Worm (Caenorhabditis elegans): ENCODE results near the gene Y82E9BL.12.
"Not testable (repeated sequence)": the region's sequence is repeated elsewhere in the genome, so short reads cannot be mapped to it uniquely, and the experiment has no call there.

Gene Y82E9BL.12

DNA sequence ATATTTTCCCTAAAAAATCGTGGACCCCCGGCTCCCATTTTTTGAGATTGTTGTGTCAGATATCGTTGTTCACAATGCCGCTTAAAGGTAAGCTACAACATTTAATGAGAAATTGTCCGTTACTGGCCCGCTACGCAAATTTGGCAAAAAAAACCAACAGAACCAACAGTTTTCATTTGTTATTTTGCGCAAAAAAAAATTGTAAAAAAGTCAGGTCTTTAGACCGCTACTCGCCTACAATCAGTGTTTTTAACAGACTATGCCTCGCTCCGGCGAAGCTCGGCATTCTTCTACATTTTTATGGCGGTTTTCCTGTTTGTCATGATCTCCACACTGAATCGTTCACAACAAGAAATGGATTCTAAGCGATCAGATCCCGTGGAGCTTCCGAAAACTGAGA, at the start of gene Y82E9BL.12:
Gene Y82E9BL.12 (plus strand): TSS at position 301 of the 400 bp plus-strand sequence.
- no peak for TF ChIP-seq unc-62 (GFP tag; optimal IDR thresholded peaks at IDR 0.05)

DNA sequence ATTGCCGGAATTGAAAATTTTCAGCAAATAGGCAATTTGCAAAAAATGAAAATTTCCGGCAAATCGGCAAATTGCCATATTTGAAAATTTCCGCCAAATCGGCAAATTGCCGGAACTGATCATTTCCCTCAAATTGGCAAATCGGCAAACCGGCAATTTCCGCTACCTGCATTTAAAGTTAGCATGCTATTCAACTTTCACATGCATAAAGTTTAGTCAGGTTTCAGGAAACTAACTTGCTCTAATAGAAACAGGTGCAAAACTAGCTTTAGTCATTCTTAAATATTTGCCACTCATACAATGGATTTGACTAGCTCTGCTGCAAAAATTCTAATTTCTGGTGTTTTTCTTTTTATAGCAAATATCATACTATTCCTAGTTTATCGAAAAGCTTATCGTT, 45.3 kb upstream of the Y82E9BL.12 start, which contains the start of gene srz-9:
Gene srz-9 (plus strand): TSS at position 301 of the 400 bp plus-strand sequence.
- TF ChIP-seq unc-62 (GFP tag; optimal IDR thresholded peaks at IDR 0.05): not testable (repeated sequence)

DNA sequence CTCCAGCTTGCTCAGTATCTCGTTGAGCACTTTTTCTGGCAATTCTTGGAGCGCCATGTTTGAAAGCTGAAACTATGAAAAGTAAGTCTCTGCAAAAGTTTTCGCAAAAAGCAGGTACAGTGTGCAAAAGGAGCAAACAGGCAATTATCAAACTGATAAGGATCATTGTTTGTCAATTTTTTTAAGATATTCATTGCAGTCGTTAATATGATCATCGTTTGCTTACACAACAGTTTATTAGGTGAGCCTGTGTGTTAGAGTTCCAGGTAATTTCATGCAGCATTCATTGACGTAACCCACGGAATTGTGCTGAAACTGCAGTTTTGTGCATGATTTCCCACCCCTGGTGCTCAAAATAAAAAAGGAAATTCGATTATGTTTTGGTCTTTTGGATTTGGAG, 42.2 kb upstream of the Y82E9BL.12 start, which contains the start of gene fbxa-151:
Gene fbxa-151 (minus strand): TSS at position 101 of the 400 bp plus-strand sequence.
- TF ChIP-seq unc-62 (GFP tag; optimal IDR thresholded peaks at IDR 0.05): not testable (repeated sequence)

DNA sequence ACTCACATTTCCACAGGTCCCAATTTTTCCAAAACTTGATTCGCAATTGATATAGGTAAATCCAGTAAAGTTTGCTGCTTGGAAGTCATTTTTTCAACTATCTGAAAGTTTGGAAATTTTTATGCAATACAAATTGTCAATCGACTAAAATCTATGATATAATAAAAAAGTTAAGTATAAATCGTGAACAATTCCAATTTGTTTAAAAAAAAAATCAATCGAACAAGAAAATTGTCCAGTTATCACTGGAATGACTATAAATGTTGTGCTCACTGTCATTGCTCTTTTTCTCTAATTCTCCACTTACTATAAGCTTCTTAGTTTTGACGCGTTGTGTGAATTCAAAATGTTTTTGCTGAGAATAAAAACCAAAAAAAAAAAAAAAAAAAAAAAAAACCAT, 39.8 kb upstream of the Y82E9BL.12 start, which contains the start of gene fbxa-32:
Gene fbxa-32 (minus strand): TSS at position 101 of the 400 bp plus-strand sequence.
- TF ChIP-seq unc-62 (GFP tag; optimal IDR thresholded peaks at IDR 0.05): no peak

DNA sequence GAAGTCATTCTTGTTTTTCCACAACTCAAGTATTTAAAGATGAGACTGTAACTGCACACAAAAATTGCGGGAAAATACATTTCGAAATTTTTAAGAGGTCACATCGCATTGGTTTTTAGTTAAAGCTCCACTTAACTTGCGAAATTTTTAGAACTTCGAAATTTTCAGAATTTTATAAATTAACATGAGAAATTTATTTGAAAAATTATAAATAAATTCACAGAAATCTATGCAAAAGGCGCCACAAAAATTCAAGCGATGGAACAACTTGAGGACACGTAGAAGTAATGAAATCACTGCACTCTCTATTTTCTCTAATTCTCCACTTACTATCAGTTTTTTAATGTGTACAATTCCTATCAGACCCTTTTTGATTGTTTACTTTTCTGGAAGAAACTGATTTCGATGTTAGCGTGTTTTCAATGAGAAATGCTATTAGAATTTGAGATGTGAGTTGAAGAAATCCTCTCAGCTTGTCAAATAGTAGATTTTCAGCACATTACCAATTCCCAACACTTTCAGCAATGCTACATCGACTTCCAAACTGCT, 37.5 kb upstream of the Y82E9BL.12 start, which contains the start of gene fbxa-31:
Gene fbxa-31 (minus strand): TSS at position 51 of the 549 bp plus-strand sequence.
- TF ChIP-seq unc-62 (GFP tag; optimal IDR thresholded peaks at IDR 0.05): no peak

DNA sequence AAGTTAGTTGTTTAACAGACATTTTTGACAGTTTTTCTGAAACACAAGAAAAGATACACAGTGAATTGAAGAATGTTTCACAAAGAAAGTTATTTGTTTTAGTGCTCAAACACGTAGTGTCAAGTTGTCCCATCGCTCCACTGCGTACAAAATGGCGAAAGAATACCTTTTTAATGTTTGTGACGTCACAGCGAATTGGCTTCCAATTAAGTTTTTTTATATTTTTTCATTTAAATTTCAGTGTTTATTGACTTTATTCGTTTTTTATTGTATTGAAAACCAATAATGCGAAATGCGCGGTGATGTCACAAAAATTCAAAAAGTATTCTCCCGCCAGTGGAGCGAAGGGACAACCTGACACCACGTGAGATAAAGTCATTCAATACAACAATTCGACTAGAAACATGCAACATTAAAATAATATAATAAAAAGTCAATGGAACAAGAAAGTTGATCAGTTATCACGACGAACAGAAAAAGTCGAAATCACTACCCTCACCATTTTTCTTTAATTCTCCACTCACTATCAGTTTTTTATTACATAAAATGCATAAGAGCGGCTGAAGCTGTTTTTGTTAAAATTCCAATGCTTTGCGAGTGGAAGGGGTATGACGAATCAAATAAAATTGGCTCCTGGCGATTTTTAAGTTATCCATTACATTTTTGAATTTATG, 35.2 kb upstream of the Y82E9BL.12 start, which contains the start of gene fbxa-29:
Gene fbxa-29 (minus strand): TSS at position 51 of the 674 bp plus-strand sequence.
- TF ChIP-seq unc-62 (GFP tag; optimal IDR thresholded peaks at IDR 0.05): no peak

DNA sequence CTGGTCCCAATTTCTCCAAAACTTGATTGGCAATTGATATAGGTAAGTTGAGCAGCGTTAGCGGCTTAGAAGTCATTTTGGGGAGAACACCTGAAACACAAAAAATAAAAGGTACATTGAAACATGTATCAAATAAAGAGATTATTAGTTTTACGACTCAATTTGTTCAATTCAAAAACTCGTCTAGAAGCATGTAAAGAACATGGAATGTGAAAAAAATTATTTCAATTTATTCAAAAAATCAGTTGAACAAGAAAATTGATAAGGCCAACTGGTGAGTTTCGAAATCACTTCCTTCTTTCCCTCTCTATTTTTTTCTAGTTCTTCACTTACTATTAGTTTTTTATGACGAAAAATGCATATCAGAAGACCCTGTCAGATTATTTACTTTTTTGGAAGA, 33.5 kb upstream of the Y82E9BL.12 start, which contains the start of gene fbxa-30:
Gene fbxa-30 (minus strand): TSS at position 101 of the 400 bp plus-strand sequence.
- TF ChIP-seq unc-62 (GFP tag; optimal IDR thresholded peaks at IDR 0.05): no peak

DNA sequence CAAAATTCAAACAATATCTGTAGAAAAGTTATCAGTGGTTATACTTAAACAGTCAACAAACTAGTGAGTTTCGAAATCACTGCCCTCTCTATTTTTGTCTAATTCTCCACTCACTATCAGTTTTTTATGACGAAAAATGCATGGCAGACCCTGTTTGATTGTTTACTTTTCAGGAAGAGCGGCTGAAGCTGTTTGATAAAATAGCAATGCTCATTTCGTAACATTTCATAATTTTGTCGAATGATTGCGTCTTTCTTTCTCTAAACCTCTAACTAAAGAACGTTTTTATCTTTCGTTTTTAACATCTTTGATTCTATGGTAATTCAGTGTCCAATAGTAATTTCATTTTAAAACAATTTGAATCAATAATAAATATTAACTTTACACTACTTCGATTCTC, 29.8 kb upstream of the Y82E9BL.12 start:
- TF ChIP-seq unc-62 (GFP tag; optimal IDR thresholded peaks at IDR 0.05): no peak

DNA sequence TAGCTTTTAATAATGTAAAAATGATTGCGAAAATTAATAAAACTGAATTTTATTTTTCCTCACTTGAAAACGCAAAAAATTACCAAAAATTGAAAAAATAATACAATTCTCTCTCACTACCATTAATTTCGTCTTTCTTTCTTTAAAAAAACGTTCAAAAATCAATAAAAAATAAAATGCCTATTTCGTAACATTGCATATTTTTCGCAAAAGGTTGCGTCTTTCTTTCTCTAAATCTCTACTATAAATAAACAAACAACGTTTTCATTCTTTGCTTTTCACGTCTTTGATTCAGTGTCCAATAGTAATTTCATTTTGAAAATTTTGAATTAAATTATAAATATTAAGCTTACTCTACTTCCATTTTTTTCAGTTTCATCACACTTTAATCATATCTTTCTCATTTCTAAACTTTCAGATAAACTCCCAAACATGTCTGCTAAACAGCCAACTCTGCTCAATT, 24.4 kb upstream of the Y82E9BL.12 start, which contains the start of gene fbxa-37:
Gene fbxa-37 (plus strand): TSS at position 413 of the 463 bp plus-strand sequence.
- TF ChIP-seq unc-62 (GFP tag; optimal IDR thresholded peaks at IDR 0.05): no peak

DNA sequence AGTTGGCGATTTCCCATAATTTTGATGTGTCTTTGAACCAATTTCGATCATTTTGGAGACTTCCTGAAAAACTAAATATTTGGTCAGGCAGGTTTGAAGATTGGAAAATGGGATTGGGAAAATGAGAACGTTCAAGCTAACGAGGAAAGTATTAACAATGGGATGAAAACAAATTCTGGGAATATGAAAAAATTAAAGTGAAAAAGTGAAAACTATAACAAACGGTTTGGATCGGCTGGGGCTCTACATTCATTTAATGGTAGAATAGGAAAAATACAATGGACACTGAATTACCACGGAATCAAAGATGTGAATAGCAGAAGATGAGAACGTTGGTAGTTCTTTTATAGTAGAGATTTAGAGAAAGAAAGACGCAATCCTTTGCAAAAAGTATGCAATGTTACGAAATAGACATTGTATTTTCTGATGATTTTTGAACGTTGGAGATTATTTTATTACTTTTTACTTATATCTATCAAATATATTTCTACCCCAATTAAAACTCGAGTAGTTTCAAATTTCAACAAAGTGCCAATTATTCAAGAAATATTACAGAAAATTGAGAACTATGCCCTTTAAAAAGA, 20.4 kb upstream of the Y82E9BL.12 start, which contains the start of gene fbxa-50:
Gene fbxa-50 (minus strand): TSS at position 51 of the 584 bp plus-strand sequence.
- no peak for TF ChIP-seq unc-62 (GFP tag; optimal IDR thresholded peaks at IDR 0.05)

DNA sequence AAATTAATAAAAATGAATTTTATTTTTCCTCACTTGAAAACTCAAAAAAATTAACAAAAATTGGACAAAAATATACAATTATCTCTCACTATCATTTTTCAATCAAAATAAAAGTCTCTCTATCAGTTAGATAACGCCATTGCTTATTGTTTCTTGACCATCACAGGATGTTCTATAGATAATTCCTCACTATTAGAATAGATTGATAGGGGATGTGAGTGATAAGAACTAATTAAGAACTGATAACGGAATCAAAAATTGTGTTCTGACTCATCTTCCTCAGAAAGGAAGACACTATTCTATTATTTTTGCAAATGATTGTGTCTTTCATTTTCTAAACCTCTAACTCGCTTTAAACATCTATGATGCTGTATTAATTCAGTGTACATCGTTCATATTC, 19.8 kb upstream of the Y82E9BL.12 start:
- no peak for TF ChIP-seq unc-62 (GFP tag; optimal IDR thresholded peaks at IDR 0.05)

DNA sequence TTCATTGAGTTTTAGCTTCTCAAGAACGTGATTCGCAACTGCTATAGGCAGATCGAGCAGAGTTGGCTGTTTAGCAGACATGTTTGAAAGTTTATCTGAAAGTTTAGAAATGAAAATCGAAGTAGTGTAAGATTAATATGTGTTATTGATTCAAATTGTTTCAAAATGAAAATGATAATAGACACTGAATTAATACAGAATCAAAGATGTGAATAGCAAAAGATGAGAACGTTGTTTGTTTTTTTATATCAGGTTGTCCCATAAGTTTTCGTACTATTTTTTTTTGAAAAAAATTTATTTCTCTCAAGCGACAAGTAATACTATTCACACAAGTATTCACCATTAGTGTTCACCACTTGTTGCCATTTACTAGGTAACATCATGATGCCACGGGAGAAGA, 15.9 kb upstream of the Y82E9BL.12 start, which contains the start of gene fbxa-36:
Gene fbxa-36 (minus strand): TSS at position 101 of the 400 bp plus-strand sequence.
- no peak for TF ChIP-seq unc-62 (GFP tag; optimal IDR thresholded peaks at IDR 0.05)

DNA sequence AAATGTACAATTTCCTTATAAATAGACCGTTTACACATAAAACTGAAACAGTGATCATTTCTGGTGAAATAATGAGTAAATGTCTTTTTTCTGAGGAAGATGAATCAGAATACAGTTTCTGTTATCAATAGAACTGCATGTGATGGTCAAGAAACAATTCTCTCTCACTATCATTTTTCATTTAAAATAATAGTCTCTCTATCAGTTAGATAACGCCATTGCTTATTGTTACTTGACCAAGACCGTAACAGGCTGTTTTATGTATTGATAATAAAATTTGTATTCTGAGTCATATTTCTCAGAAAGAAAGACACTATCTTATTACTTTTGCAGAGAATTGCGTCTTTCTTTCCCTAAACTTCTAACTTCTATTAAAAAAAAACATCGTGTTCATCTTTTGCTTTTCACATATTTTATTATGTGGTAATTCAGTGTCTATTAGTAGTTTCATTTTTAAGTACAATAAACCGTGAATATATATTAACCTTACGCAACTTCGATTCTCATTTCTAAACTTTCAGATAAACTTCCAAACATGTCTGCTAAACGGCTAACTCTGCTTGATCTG, 13.8 kb upstream of the Y82E9BL.12 start, which contains the start of gene fbxa-35:
Gene fbxa-35 (plus strand): TSS at position 518 of the 568 bp plus-strand sequence.
- TF ChIP-seq unc-62 (GFP tag; optimal IDR thresholded peaks at IDR 0.05): no peak

DNA sequence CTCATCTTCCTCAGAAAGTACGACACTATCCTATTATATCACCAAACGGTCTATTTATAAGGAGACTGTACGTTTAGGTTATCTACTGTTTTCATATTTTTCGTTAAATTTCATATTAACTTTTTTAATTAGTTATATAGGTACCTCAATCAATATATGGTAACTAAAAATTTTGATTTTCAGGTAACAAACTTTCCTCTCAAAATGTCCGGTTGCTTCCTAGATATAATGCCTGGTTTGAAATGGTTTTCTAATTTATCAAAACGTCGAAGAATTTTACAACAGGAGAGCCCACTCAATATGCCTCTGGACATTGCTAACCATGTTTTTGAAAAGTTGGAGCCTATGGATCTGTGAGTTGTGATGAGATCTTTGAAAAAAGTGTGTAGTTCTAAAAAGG, 11.4 kb upstream of the Y82E9BL.12 start, which contains the start of gene fbxa-28:
Gene fbxa-28 (plus strand): TSS at position 301 of the 400 bp plus-strand sequence.
- no peak for TF ChIP-seq unc-62 (GFP tag; optimal IDR thresholded peaks at IDR 0.05)

DNA sequence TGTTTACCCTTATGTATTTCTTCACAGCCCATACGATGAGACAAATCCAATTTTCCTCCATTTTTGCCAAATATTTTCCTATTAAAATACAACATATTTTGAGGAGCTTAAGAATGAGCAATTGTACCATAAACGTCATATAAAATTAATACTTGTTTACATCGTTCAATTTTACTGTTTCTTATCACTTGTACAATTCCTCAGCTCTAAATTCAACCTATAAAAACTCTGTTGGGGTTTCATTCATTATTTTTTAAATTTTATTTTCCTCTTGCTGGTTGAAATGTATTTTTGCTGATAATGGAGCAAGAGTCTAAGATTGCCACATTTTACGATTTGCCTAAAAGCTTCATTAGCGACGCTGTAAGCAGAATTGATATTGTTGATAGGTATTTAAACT, 5.6 kb upstream of the Y82E9BL.12 start, which contains the start of gene fbxa-75:
Gene fbxa-75 (plus strand): TSS at position 301 of the 400 bp plus-strand sequence.
- no peak for TF ChIP-seq unc-62 (GFP tag; optimal IDR thresholded peaks at IDR 0.05)
